Worm (Caenorhabditis elegans) whole organism, L1 larva: ENCODE measurements around the gene C07D8.5.

Experiments
- C16A3.4 ChIP-seq: fragments of 150-350 bp; optimal IDR thresholded peaks from 2 replicates; lab custom pipeline; 2014; ENCODE audit warnings: missing biosample characterization, missing genetic modification characterization
- aha-1 ChIP-seq: fragments of 150-350 bp; optimal IDR thresholded peaks from 2 replicates; lab custom pipeline; 2014; ENCODE audit warnings: missing biosample characterization, missing genetic modification characterization
- aly-2 ChIP-seq: fragments of 150-350 bp; optimal IDR thresholded peaks from 2 replicates; lab custom pipeline; 2014; ENCODE audit warnings: missing biosample characterization, missing genetic modification characterization
- ama-1 ChIP-seq: fragments of 150-350 bp; optimal IDR thresholded peaks from 2 replicates; lab custom pipeline; 2014
- dpl-1 ChIP-seq, 3 experiments: fragments of 150-350 bp in 2 of 3; sonication (generic microtip) in 1 of 3; optimal IDR thresholded peaks; 2 replicates each; lab custom pipeline; 2014 to 2017; ENCODE audit warnings: missing biosample characterization in 3 of 3, missing genetic modification characterization in 3 of 3, missing genetic modification reagents in 3 of 3
- efl-3 ChIP-seq: fragments of 200-800 bp; sonication (Bioruptor generic); optimal IDR thresholded peaks from 2 replicates; lab custom pipeline; 2018; ENCODE audit warnings: mild to moderate bottlenecking, missing genetic modification characterization, missing compliant biosample characterization
- elt-2 ChIP-seq: sonication (generic microtip); optimal IDR thresholded peaks from 2 replicates; lab custom pipeline; 2016; ENCODE audit warnings: missing genetic modification characterization, mild to moderate bottlenecking, inconsistent platforms, missing compliant biosample characterization, missing genetic modification reagents
- fkh-4 ChIP-seq: sonication (generic microtip); optimal IDR thresholded peaks from 2 replicates; lab custom pipeline; 2016; ENCODE audit warnings: missing compliant biosample characterization, missing genetic modification characterization, borderline replicate concordance
- fkh-8 ChIP-seq: sonication (generic microtip); optimal IDR thresholded peaks from 2 replicates; lab custom pipeline; 2016; ENCODE audit warnings: mild to moderate bottlenecking, missing genetic modification characterization, missing compliant biosample characterization
- hlh-4 ChIP-seq: sonication (generic microtip); optimal IDR thresholded peaks from 2 replicates; lab custom pipeline; 2016; ENCODE audit warnings: mild to moderate bottlenecking, missing genetic modification characterization, missing compliant biosample characterization
- irx-1 ChIP-seq: sonication (generic microtip); optimal IDR thresholded peaks from 2 replicates; lab custom pipeline; 2016; ENCODE audit warnings: missing genetic modification characterization, missing compliant biosample characterization
- isw-1 ChIP-seq: fragments of 200-800 bp; sonication (Bioruptor generic); IDR thresholded peaks from 2 replicates; pipeline ENCODE4 v1.3.6; 2022; ENCODE audit warnings: missing genetic modification characterization, missing compliant biosample characterization
- jun-1 ChIP-seq: fragments of 150-350 bp; optimal IDR thresholded peaks from 2 replicates; lab custom pipeline; 2014; ENCODE audit warnings: missing biosample characterization, missing genetic modification reagents, missing genetic modification characterization
- lin-13 ChIP-seq: fragments of 150-350 bp; optimal IDR thresholded peaks from 2 replicates; lab custom pipeline; 2014; ENCODE audit warnings: missing biosample characterization, missing genetic modification reagents, missing genetic modification characterization
- lin-14 ChIP-seq: fragments of 200-800 bp; sonication (Bioruptor generic); optimal IDR thresholded peaks from 2 replicates; lab custom pipeline; 2018; ENCODE audit warnings: mild to moderate bottlenecking, missing genetic modification characterization, moderate library complexity, missing compliant biosample characterization
- lin-35 ChIP-seq, 2 experiments: fragments of 150-350 bp; optimal IDR thresholded peaks; 2 replicates each; lab custom pipeline; 2014; ENCODE audit warnings: missing biosample characterization in 2 of 2, missing genetic modification characterization in 2 of 2, missing genetic modification reagents in 2 of 2
- lir-3 ChIP-seq: sonication (generic microtip); optimal IDR thresholded peaks from 2 replicates; lab custom pipeline; 2016; ENCODE audit warnings: mild to moderate bottlenecking, missing genetic modification characterization, moderate library complexity, missing compliant biosample characterization; ENCODE audit not compliant: poor library complexity
- mdl-1 ChIP-seq, 2 experiments: fragments of 150-350 bp; optimal IDR thresholded peaks; 2 replicates each; lab custom pipeline; 2014 to 2017; ENCODE audit warnings: missing biosample characterization in 2 of 2, missing genetic modification characterization in 2 of 2, inconsistent platforms in 1 of 2
- mef-2 ChIP-seq: fragments of 150-350 bp; optimal IDR thresholded peaks from 2 replicates; lab custom pipeline; 2014; ENCODE audit warnings: missing biosample characterization, missing genetic modification characterization
- nhr-11 ChIP-seq: fragments of 150-350 bp; optimal IDR thresholded peaks from 2 replicates; lab custom pipeline; 2014; ENCODE audit warnings: missing biosample characterization, missing genetic modification characterization
- nhr-20 ChIP-seq: sonication (generic microtip); optimal IDR thresholded peaks from 2 replicates; lab custom pipeline; 2016; ENCODE audit warnings: mild to moderate bottlenecking, missing genetic modification characterization, missing compliant biosample characterization
- nhr-237 ChIP-seq: fragments of 150-350 bp; optimal IDR thresholded peaks from 2 replicates; lab custom pipeline; 2014; ENCODE audit warnings: missing biosample characterization, missing genetic modification characterization
- nhr-47 ChIP-seq: sonication (generic microtip); optimal IDR thresholded peaks from 2 replicates; lab custom pipeline; 2016; ENCODE audit warnings: mild to moderate bottlenecking, missing genetic modification characterization, moderate library complexity, missing compliant biosample characterization
- nhr-71 ChIP-seq: sonication (generic microtip); optimal IDR thresholded peaks from 2 replicates; lab custom pipeline; 2016; ENCODE audit warnings: mild to moderate bottlenecking, missing genetic modification characterization, moderate library complexity, missing compliant biosample characterization
- nhr-76 ChIP-seq: sonication (generic microtip); optimal IDR thresholded peaks from 2 replicates; lab custom pipeline; 2017; ENCODE audit warnings: missing biosample characterization, missing genetic modification characterization
- nhr-90 ChIP-seq: sonication (generic microtip); optimal IDR thresholded peaks from 2 replicates; lab custom pipeline; 2016; ENCODE audit warnings: mild to moderate bottlenecking, missing genetic modification characterization, missing compliant biosample characterization; ENCODE audit not compliant: poor library complexity
- pqm-1 ChIP-seq: sonication (generic microtip); optimal IDR thresholded peaks from 3 replicates; lab custom pipeline; 2017; ENCODE audit warnings: missing biosample characterization, missing genetic modification characterization
- rnt-1 ChIP-seq: sonication (generic microtip); optimal IDR thresholded peaks from 2 replicates; lab custom pipeline; 2016; ENCODE audit warnings: mild to moderate bottlenecking, missing genetic modification characterization, moderate library complexity, missing compliant biosample characterization
- skn-1 ChIP-seq: fragments of 150-350 bp; optimal IDR thresholded peaks from 2 replicates; lab custom pipeline; 2014; ENCODE audit warnings: missing biosample characterization, missing genetic modification characterization
- snpc-4 ChIP-seq: fragments of 150-350 bp; optimal IDR thresholded peaks from 2 replicates; lab custom pipeline; 2014; ENCODE audit warnings: missing biosample characterization, missing genetic modification characterization
- snu-23 ChIP-seq: sonication (generic microtip); optimal IDR thresholded peaks from 2 replicates; lab custom pipeline; 2016; ENCODE audit warnings: missing genetic modification characterization, missing compliant biosample characterization
- unc-130 ChIP-seq: fragments of 150-350 bp; optimal IDR thresholded peaks from 2 replicates; lab custom pipeline; 2017; ENCODE audit warnings: missing biosample characterization, missing genetic modification characterization, inconsistent platforms
- unc-62 ChIP-seq: fragments of 150-350 bp; optimal IDR thresholded peaks from 2 replicates; lab custom pipeline; 2014; ENCODE audit warnings: missing biosample characterization, missing genetic modification reagents, missing genetic modification characterization
- unc-98 ChIP-seq: fragments of 200-800 bp; sonication (Bioruptor generic); IDR thresholded peaks from 2 replicates; pipeline ENCODE4 v1.3.6; 2022; ENCODE audit warnings: missing genetic modification characterization, missing compliant biosample characterization

The C07D8.5 gene

DNA sequence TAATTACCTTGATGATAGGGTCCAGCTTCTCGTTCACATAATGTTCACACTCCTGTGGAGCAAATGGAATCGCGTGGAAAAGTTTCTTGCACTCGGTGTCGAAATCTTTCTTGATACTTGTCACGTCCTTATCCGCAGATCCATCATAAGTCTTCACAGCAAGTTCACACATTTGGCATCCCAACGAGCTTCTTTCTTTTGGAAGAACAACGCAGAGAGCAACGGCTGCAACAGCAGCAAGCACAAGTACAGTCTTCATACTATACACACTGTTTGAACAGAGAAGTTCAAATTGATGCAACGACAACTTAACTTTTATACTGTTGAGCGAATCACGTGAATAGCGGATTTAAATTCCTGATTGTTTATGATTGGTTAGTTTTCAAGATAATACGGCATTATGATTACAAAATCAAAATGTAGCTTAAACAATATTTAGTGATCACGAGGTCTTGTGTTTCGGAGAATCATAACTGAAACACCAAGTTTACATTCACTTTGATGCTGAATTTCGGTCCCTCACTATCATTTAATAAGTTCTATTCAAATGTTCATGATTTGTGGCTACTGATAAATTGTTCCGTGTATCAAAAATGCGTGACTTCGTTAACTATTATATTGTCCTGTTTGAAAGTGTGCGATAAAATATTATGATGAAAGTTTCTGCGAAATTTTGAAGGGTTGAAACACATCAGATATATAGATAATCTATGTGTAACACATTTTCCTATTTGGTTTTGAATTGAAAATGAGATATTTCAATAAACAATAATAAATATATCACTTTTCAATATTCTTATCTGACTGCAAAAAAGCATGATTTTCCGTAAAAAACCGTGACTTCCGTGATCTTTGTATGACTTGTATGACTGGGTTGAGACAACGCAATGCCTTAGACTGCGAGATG is 27.1 kb upstream of the C07D8.5 start, which contains the start of the genes spp-2 and spp-6:
spp-2 (minus strand) TSS at position 334 of the 907 bp plus-strand sequence.
spp-6 (plus strand) TSS at position 857 of the 907 bp plus-strand sequence.
- TF ChIP-seq nhr-47 (tag; lab: Kevin White, UChicago) (no peak), jun-1 (tag; lab: Kevin White, UChicago) (peak; percentile 18), pqm-1 (tag; lab: Kevin White, UChicago) (peak; percentile 39), skn-1 (tag; lab: Kevin White, UChicago) (no peak), lir-3 (tag; lab: Kevin White, UChicago) (no peak), ama-1 (lab: Kevin White, UChicago) (peak; percentile 52), snpc-4 (tag; lab: Kevin White, UChicago) (no peak), lin-35 (GFP tag; optimal IDR thresholded peaks at IDR 0.05; lab: Kevin White, UChicago) (peak in 1 of 2 experiments; percentile 36), elt-2 (peak; percentile 85), nhr-71 (tag; lab: Kevin White, UChicago) (peak; percentile 29)
- TF ChIP-seq, all 84 proteins: peak for 6

ce11 chrX:7318639-7319038 is 25.2 kb upstream of the C07D8.5 start, which contains the start of gene spp-4:
spp-4 (minus strand) TSS chrX:7318756.
- TF ChIP-seq elt-2 (peak; percentile 72), irx-1 (no peak), fkh-4 (tag; lab: Kevin White, UChicago) (no peak)

- TF ChIP-seq aha-1 (tag; lab: Kevin White, UChicago) (no peak), nhr-20 (peak; percentile 22), efl-3 (GFP tag; lab: Kevin White, UChicago) (no peak), lin-14 (GFP tag; lab: Kevin White, UChicago) (peak; percentile 4), unc-98 (no peak), nhr-76 (no peak), lir-3 (tag; lab: Kevin White, UChicago) (no peak), ama-1 (lab: Kevin White, UChicago) (no peak), snu-23 (GFP tag; lab: Kevin White, UChicago) (no peak), aly-2 (tag; lab: Kevin White, UChicago) (no peak), elt-2 (peak; percentile 95), lin-35 (GFP tag; optimal IDR thresholded peaks at IDR 0.05; lab: Kevin White, UChicago) (peak in 1 of 2 experiments; percentile 56), unc-62 (no peak), hlh-4 (tag; lab: Kevin White, UChicago) (no peak), C16A3.4 (no peak), nhr-47 (tag; lab: Kevin White, UChicago) (no peak), rnt-1 (tag; lab: Kevin White, UChicago) (no peak), skn-1 (tag; lab: Kevin White, UChicago) (no peak), nhr-90 (tag; lab: Kevin White, UChicago) (peak; percentile 31), jun-1 (tag; lab: Kevin White, UChicago) (peak; percentile 37), lin-13 (GFP tag; lab: Kevin White, UChicago) (no peak), mef-2 (tag; lab: Kevin White, UChicago) (no peak), fkh-8 (tag; lab: Kevin White, UChicago) (no peak), unc-130 (tag; lab: Kevin White, UChicago) (no peak), nhr-11 (tag; lab: Kevin White, UChicago) (no peak), mdl-1 (tag; optimal IDR thresholded peaks at IDR 0.05; lab: Kevin White, UChicago) (peak in 1 of 2 experiments; percentile 6), nhr-237 (tag; lab: Kevin White, UChicago) (no peak)
- TF ChIP-seq, all 84 proteins: peak for 7
Measured at ce11 chrX:7320115-7320711, 23.6 kb upstream of the C07D8.5 start, which contains the start of gene spp-5. spp-5 (minus strand) TSS chrX:7320354.

- no peak for TF ChIP-seq isw-1 (GFP tag; lab: Robert Waterston, UW)
- TF ChIP-seq nhr-71 (tag; lab: Kevin White, UChicago) = no peak
- no peak for TF ChIP-seq dpl-1 (GFP tag; optimal IDR thresholded peaks at IDR 0.05; lab: Kevin White, UChicago)
- TF ChIP-seq hlh-4 (tag; lab: Kevin White, UChicago) = no peak
Measured at ce11 chrX:7322323-7322722, 21.5 kb upstream of the C07D8.5 start, which contains the start of gene T08A9.13. T08A9.13 (minus strand) TSS chrX:7322423.
